Fruit fly (Drosophila melanogaster) whole organism, adult: ENCODE results near the gene Ser12.

Source experiments
- CG12768 ChIP-seq: fragments of 200-800 bp; sonication (Bioruptor generic); optimal IDR thresholded peaks from 2 replicates; lab custom pipeline; 2017; ENCODE audit warnings: missing biosample characterization, missing genetic modification characterization, mild to moderate bottlenecking, moderate library complexity, missing genetic modification reagents
- CG14711 ChIP-seq: fragments of 200-800 bp; sonication (Bioruptor generic); optimal IDR thresholded peaks from 2 replicates; lab custom pipeline; 2018; ENCODE audit warnings: missing biosample characterization, mild to moderate bottlenecking, missing genetic modification characterization, moderate library complexity
- CG33017 ChIP-seq: fragments of 200-800 bp; sonication (Bioruptor generic); optimal IDR thresholded peaks from 2 replicates; lab custom pipeline; 2018; ENCODE audit warnings: missing biosample characterization, mild to moderate bottlenecking, missing genetic modification characterization, moderate library complexity
- Hr96 ChIP-seq: fragments of 200-800 bp; sonication (Bioruptor generic); optimal IDR thresholded peaks from 2 replicates; lab custom pipeline; 2016; ENCODE audit warnings: missing biosample characterization, missing genetic modification characterization
- cic ChIP-seq: fragments of 200-800 bp; sonication (Bioruptor generic); optimal IDR thresholded peaks from 2 replicates; lab custom pipeline; 2017; ENCODE audit warnings: missing biosample characterization, mild to moderate bottlenecking, missing genetic modification characterization, moderate library complexity
- pad ChIP-seq: fragments of 200-800 bp; sonication (Bioruptor generic); optimal IDR thresholded peaks from 3 replicates; lab custom pipeline; 2017; ENCODE audit warnings: missing biosample characterization, missing genetic modification characterization, mild to moderate bottlenecking, moderate library complexity, missing genetic modification reagents

- peak; percentile 61 for TF ChIP-seq cic (GFP tag; lab: Kevin White, UChicago)
- TF ChIP-seq CG12768 (GFP tag; lab: Kevin White, UChicago), result peak; percentile 66
- peak; percentile 39 for TF ChIP-seq pad (GFP tag; lab: Kevin White, UChicago)
- TF ChIP-seq CG33017 (tag; lab: Kevin White, UChicago), result no peak
- no peak for TF ChIP-seq CG14711 (tag; lab: Kevin White, UChicago)
- no peak for TF ChIP-seq Hr96 (GFP tag; lab: Kevin White, UChicago)
Observed at dm6 chr2L:2228179-2228849, 22.8 kb downstream of the Ser12 start.
